Worm (Caenorhabditis elegans) whole organism, L2 larva: ENCODE results near the gene nfki-1.

Experiments used
- C34F6.9 ChIP-seq: fragments of 150-350 bp; optimal IDR thresholded peaks from 2 replicates; lab custom pipeline; 2014; ENCODE audit warnings: missing biosample characterization, missing genetic modification characterization
- R02D3.7 ChIP-seq: fragments of 150-350 bp; optimal IDR thresholded peaks from 2 replicates; lab custom pipeline; 2014; ENCODE audit warnings: missing biosample characterization, missing genetic modification characterization
- ceh-16 ChIP-seq: fragments of 150-350 bp; optimal IDR thresholded peaks from 2 replicates; lab custom pipeline; 2014; ENCODE audit warnings: missing biosample characterization, missing genetic modification characterization
- dmd-4 ChIP-seq: sonication (generic microtip); optimal IDR thresholded peaks from 2 replicates; lab custom pipeline; 2017; ENCODE audit warnings: missing biosample characterization, missing genetic modification characterization
- egl-27 ChIP-seq: sonication (generic microtip); optimal IDR thresholded peaks from 3 replicates; lab custom pipeline; 2017; ENCODE audit warnings: missing biosample characterization, missing genetic modification reagents, missing genetic modification characterization
- elt-1 ChIP-seq: fragments of 150-350 bp; optimal IDR thresholded peaks from 2 replicates; lab custom pipeline; 2014; ENCODE audit warnings: missing biosample characterization, missing genetic modification characterization
- fos-1 ChIP-seq: fragments of 150-350 bp; optimal IDR thresholded peaks from 2 replicates; lab custom pipeline; 2014; ENCODE audit warnings: missing biosample characterization, missing genetic modification characterization
- nhr-11 ChIP-seq: fragments of 150-350 bp; optimal IDR thresholded peaks from 2 replicates; lab custom pipeline; 2014; ENCODE audit warnings: missing biosample characterization, missing genetic modification characterization
- nhr-237 ChIP-seq: fragments of 150-350 bp; optimal IDR thresholded peaks from 2 replicates; lab custom pipeline; 2014; ENCODE audit warnings: missing biosample characterization, missing genetic modification characterization
- snpc-4 ChIP-seq: fragments of 150-350 bp; optimal IDR thresholded peaks from 2 replicates; lab custom pipeline; 2014; ENCODE audit warnings: missing biosample characterization, missing genetic modification characterization
- unc-39 ChIP-seq: fragments of 150-350 bp; optimal IDR thresholded peaks from 2 replicates; lab custom pipeline; 2014; ENCODE audit warnings: missing biosample characterization, missing genetic modification characterization
- unc-62 ChIP-seq: fragments of 150-350 bp; optimal IDR thresholded peaks from 2 replicates; lab custom pipeline; 2014; ENCODE audit warnings: missing biosample characterization, missing genetic modification reagents, missing genetic modification characterization
- ztf-11 ChIP-seq: sonication (generic microtip); optimal IDR thresholded peaks from 2 replicates; lab custom pipeline; 2017; ENCODE audit warnings: missing biosample characterization, missing genetic modification characterization
- ztf-4 ChIP-seq: fragments of 150-350 bp; optimal IDR thresholded peaks from 2 replicates; lab custom pipeline; 2014; ENCODE audit warnings: missing biosample characterization, missing genetic modification characterization

ce11 chrX:15310986-15311385 is 44.1 kb upstream of the nfki-1 start:
- TF ChIP-seq nhr-237 (tag; lab: Kevin White, UChicago) (no peak), snpc-4 (tag; lab: Kevin White, UChicago) (no peak), nhr-11 (no peak), ceh-16 (peak; percentile 86), ztf-4 (tag; lab: Kevin White, UChicago) (no peak), unc-62 (GFP tag; lab: Kevin White, UChicago) (no peak), ztf-11 (tag; lab: Kevin White, UChicago) (no peak), elt-1 (peak; percentile 56), egl-27 (tag; lab: Kevin White, UChicago) (no peak), C34F6.9 (tag; lab: Kevin White, UChicago) (no peak), fos-1 (tag; lab: Kevin White, UChicago) (no peak), unc-39 (tag; lab: Kevin White, UChicago) (no peak), dmd-4 (tag; lab: Kevin White, UChicago) (no peak), R02D3.7 (tag; lab: Kevin White, UChicago) (no peak)
